Worm (Caenorhabditis elegans): ENCODE measurements around the gene F02E8.4.

DNA sequence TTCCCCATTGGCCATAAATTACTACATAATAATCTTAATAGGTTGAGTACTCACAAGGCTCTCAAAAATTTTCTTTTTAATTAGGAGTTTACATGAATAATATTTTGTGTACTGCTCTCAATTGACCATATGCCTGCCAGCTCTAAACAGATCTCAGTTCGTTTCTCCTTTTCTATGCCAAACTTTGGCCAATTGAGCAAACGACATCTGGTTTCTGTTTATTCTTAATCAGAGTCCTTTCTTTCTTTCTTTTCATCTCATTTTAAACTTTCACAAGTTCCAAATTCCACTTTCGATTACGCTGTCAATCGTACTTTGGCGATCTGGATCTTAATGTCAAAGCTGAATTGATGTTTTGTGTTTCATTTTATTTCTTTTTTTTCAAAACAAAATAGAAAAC lies 10.4 kb downstream of the F02E8.4 start:
- no peak for TF ChIP-seq tbx-37 (GFP tag; conservative IDR thresholded peaks at IDR 0.05)
- TF ChIP-seq ama-1 (optimal IDR thresholded peaks at IDR 0.05): no peak
- TF ChIP-seq flt-1 (GFP tag; IDR thresholded peaks at IDR 0.05): no peak
- TF ChIP-seq ets-7 (tag; optimal IDR thresholded peaks at IDR 0.05): no peak
- TF ChIP-seq hmbx-1 (tag; optimal IDR thresholded peaks at IDR 0.05): no peak
- TF ChIP-seq ceh-36 (tag; optimal IDR thresholded peaks at IDR 0.05): no peak
- no peak for TF ChIP-seq hnd-1 (tag; optimal IDR thresholded peaks at IDR 0.05)
- no peak for TF ChIP-seq tra-4 (tag; optimal IDR thresholded peaks at IDR 0.05)
- no peak for TF ChIP-seq ceh-13 (GFP tag; optimal IDR thresholded peaks at IDR 0.05)
- TF ChIP-seq pes-1 (GFP tag; IDR thresholded peaks at IDR 0.05): no peak
- no peak for TF ChIP-seq B0310.2 (tag; optimal IDR thresholded peaks at IDR 0.05)
- TF ChIP-seq tbx-11 (GFP tag; IDR thresholded peaks at IDR 0.05): no peak
- no peak for TF ChIP-seq scrt-1 (GFP tag; IDR thresholded peaks at IDR 0.05)
- TF ChIP-seq sea-1 (GFP tag; conservative IDR thresholded peaks at IDR 0.05): no peak

Measured in whole organism, early embryonic.